Fruit fly (Drosophila melanogaster) whole organism, larva: ENCODE measurements around the gene CG14143.
"Not testable (repeated sequence)": the region's sequence is repeated elsewhere in the genome, so short reads cannot be mapped to it uniquely, and the experiment has no call there.

Experiments used
- noc ChIP-seq: fragments of 200-800 bp; sonication (Bioruptor generic); optimal IDR thresholded peaks from 3 replicates; lab custom pipeline; 2019; ENCODE audit warnings: missing biosample characterization, mild to moderate bottlenecking, missing genetic modification characterization, moderate library complexity

Gene CG14143

DNA sequence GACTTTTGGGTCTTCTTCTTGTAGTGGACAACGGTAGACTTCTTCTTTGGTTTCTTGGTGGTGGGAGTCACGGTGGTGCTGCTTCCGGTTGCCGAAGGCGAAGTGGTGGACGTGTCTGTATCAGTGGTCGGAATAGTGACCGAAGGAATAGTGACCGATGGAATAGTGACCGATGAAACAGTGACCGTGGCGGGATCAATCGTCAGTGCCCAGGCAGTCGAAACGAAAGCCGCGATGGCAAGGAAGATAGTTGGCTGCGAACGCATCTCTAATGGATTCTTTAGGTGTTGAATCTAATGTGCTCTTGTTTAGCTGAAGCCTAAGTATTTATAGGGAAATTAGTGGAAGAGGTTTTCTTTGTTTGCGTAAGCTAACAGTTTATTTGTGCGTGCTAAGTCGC, 2.7 kb upstream of the CG14143 start, which contains the start of gene CG32074:
CG32074 (minus strand) TSS at position 268 of the 400 bp plus-strand sequence.
- TF ChIP-seq noc (tag; lab: Kevin White, UChicago): not testable (repeated sequence)

DNA sequence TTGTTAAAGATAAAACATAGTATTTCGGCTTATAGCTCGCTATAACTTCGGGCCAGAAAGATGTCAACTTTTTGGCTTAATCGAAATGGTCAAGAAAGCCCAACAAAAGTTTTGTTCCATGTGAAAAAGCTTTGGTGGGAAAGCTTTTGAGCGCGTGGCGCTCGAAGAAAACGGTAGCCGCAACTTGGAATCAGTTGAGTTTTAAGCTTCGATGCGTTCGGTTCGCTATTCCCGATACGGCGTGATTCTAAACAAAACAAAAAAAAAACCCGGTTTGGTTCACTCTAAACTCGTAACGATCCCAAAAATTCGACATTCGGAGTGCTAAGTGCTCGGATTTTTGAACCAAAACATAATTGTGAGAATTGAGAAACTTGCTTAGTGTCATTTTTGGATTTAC, 1.1 kb downstream of the CG14143 start, which contains the start of gene IRSp53:
IRSp53 (plus strand) TSS at position 204 of the 400 bp plus-strand sequence.
- no peak for TF ChIP-seq noc (tag; lab: Kevin White, UChicago)

dm6 chr3L:11136349-11136748, 1.6 kb downstream of the CG14143 start:
- no peak for TF ChIP-seq noc (tag; lab: Kevin White, UChicago)

DNA sequence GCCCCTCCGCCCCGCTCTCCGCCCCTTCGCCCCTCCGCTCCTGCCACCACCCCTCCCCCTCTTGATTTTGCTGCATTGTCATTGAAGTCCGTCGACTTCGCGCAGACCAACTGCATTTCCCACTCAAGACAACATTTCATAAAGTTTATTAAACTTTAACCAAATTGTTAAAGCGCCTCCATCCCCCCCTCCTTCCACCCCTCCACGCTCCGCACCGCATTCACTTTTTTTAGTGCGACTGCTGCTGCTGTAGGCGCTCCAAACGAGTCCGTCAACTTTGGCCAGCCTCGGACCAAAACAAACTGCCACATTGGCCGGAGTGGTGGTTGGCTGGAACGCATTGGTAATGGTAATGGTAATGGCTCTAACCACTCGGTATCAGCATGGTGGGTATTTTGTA, 4.1 kb downstream of the CG14143 start:
- TF ChIP-seq noc (tag; lab: Kevin White, UChicago): no peak

DNA sequence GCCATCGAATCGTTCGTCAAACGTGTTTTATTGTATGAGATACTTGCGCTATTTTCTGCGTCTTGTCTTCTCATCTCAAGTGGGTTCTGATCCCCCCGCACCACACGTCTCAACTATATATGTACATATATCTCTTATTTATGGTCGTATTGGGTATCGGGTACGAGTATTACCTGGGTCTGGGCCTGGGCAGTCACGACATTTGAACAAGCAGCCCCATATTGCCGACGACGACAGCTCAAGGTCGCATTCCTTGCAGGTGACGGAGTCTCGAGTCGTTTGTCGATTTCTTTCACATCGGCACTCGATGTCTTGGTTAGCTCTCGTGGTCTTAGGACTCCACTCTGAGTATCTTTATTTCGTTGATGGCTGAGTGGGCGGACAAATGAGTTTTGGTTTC, 10.3 kb downstream of the CG14143 start:
- no peak for TF ChIP-seq noc (tag; lab: Kevin White, UChicago)

dm6 chr3L:11147675-11148074, 12.9 kb downstream of the CG14143 start:
- no peak for TF ChIP-seq noc (tag; lab: Kevin White, UChicago)

DNA sequence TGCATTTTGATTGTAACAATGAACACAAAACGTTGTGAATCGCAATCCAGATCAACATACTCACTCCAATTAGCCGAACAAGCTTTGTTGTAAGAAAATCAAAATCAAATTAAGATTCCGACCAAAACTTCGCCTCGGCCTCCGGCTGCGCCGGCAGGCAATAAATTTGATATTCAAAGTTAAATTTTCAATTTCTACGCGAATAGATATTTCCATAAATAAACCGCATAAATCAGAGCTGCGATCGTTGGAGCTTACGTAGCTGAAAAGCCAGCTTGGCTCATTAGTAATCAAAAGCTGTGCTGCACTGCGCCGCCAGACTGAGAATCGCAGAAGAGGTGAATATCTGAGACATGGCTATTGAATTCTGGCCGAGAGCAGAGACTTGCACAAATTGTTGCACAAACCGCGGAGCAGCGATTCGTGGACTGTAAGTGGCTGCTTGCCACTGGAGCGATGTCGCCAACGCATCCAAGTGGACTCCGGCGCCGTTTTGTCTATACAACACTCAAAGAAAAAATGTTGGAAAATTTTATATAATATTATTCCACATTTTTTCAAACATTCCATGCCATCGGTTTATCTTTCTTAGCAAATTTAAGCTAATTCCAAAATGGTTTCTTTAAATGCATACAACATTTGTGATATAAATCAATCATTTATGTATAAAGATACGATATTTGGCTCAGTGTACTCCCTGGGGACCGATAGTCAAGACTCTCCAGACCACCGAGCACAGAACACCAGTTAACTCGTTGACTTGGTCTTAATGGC, 13.9 kb downstream of the CG14143 start:
- TF ChIP-seq noc (tag; lab: Kevin White, UChicago): peak; percentile 38

dm6 chr3L:11150735-11151287, 16.0 kb downstream of the CG14143 start, which contains the start of gene CG6216:
TSS of gene CG6216 (minus strand) at chr3L:11150785.
- no peak for TF ChIP-seq noc (tag; lab: Kevin White, UChicago)

DNA sequence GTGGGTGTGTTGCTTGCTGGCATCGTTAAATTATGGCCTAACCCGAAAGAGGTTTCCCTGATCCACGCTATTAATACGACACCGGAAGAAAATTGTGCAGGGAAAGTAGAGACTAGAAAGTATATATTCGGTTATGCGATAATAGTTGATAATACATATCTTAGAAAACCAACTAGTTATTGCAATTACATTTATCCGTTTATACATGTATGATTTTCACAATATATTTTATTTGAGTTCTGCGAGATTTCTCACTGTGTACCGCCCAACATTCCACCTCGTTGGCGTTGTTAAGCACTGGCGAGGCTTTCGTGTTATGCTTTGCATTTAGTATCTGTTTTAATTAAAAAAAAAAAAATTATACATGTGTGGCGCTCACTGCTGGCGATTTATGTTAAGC, 20.6 kb downstream of the CG14143 start:
- TF ChIP-seq noc (tag; lab: Kevin White, UChicago): no peak

DNA sequence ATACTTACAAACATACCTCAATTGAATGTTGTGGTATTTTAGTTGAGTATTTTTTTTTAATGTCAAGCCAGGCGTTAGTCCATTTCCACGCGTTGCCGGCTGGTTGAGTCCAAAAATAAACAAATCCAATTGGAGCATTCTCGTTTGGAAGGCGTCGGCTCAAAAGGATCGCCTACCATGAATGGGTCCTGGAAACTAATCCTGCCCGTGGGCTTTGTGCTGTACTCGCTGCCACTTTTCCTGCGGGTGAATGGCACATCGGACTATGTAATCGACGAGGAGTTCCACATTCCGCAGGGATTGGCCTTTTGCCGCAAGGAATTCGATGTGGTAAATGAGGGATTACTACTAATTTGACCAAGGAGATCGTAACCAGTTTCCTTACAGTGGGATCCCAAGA, 30.1 kb downstream of the CG14143 start, which contains the start of gene Alg10:
Alg10 (plus strand) TSS at position 73 of the 400 bp plus-strand sequence.
- no peak for TF ChIP-seq noc (tag; lab: Kevin White, UChicago)

DNA sequence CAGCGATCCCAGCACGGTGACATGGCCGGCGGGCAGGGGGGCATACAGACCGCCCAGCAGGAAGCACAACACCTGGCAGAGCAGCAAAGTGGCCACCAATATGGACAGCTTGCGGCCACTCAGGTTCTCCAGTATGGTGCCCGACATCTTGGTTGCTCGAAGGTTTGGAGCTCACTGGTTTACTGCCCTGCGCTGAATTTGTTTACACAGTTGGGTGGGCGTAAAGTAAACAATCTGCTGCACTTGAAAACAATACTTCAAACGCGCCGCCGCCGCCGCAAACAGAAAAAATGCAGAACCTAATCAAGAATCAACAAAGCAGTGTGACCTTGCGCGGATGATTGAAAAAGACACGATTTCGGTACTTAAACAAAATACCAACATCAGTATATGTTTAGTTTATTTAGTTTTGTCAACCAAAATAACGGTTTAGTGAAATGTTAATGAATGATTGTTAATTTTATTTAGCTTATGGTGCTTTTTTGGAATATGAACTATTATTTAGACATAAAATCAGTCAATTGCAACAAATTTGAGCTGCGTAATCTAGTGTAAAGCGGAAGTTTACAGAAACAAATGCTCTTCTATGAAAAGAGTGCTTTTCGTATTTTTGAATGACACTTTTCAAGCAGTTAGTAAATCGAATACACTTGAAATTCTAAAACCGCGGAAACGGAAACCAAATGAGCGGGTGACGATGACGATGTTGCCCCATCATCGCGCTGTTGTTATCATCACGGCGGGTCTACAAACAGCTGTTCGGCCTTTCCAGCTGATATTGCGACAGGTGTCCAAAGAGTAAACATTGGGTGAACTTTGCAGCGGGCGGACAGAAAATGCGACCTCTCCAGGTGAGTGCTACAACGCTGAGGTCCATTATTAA, 34.8 kb downstream of the CG14143 start, which contains the start of the genes wls and Adck5:
wls (minus strand) TSS at position 327 of the 883 bp plus-strand sequence.
Adck5 (plus strand) TSS at position 519 of the 883 bp plus-strand sequence.
- no peak for TF ChIP-seq noc (tag; lab: Kevin White, UChicago)

DNA sequence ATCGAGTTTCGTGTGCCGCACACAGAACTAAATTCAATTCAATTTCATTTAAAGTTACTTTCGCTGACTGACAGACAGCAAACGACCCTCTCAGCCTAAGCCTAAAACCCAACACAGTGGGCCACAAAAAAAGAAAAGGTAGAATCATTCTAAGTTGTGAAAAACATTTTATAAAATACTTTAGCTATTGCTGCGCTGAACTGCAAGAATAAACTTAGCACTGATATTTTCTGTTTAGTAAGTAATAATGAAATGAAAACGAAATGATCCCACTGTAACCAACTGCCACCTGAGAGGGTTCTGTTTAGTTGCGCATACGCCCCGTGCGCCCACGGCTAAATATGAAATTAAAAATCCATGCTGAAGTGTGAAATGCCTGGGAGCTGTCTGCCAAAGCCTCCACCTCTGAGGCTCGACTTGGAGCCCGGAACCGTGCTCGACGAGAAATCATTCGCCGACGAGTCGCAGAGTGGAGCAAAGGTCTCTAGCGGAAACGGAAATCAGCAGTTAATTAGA, 38.3 kb downstream of the CG14143 start, which contains the start of gene CG14142:
CG14142 (plus strand) TSS at position 466 of the 516 bp plus-strand sequence.
- TF ChIP-seq noc (tag; lab: Kevin White, UChicago): no peak

DNA sequence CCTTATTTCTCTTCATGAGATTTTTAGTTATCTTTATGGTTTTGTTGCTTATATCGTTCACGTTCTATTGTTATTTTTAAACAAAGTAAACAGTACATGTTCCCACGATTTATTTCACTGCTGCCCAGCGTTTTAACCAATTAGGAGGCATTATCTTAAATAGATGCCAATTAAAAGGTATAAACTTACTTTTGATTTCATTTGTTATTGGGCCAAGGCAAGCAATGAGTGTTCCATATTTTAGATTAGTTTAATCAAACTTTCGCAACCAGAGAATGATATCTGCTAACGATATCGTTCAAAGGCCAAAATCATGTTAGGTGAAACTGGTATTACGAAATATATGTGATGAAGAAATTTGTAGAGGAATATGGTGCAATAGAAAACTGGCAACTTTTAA, 48.2 kb downstream of the CG14143 start:
- no peak for TF ChIP-seq noc (tag; lab: Kevin White, UChicago)

- no peak for TF ChIP-seq noc (tag; lab: Kevin White, UChicago)
Observed at dm6 chr3L:11183965-11184364, 49.2 kb downstream of the CG14143 start.
